Fruit fly (Drosophila melanogaster) whole organism, embryonic: ENCODE results near the gene CG34307.
A peak's percentile ranks its signal among the peaks of the same experiment; 100 is the strongest.

ENCODE experiments used
- Atf6 ChIP-seq: fragments of 200-800 bp; sonication (Bioruptor generic); IDR thresholded peaks from 2 replicates; pipeline ENCODE4 v1.3.6; 2022; ENCODE audit warnings: missing biosample characterization, missing genetic modification characterization
- Bgb ChIP-seq: fragments of 200-800 bp; sonication (Bioruptor generic); IDR thresholded peaks from 2 replicates; pipeline ENCODE4 v1.3.6; 2022; ENCODE audit warnings: missing biosample characterization, missing genetic modification characterization; ENCODE audit not compliant: partially characterized antibody
- CG10321 ChIP-seq: fragments of 200-800 bp; sonication (Bioruptor generic); IDR thresholded peaks from 2 replicates; pipeline ENCODE4 v1.3.6; 2022; ENCODE audit warnings: missing biosample characterization, missing genetic modification characterization
- CG12236 ChIP-seq: fragments of 200-800 bp; sonication (Bioruptor generic); optimal IDR thresholded peaks from 2 replicates; lab custom pipeline; 2016; ENCODE audit warnings: missing biosample characterization, missing genetic modification characterization
- CG12942 ChIP-seq: fragments of 200-800 bp; sonication (Bioruptor generic); optimal IDR thresholded peaks from 3 replicates; lab custom pipeline; 2016; ENCODE audit warnings: missing biosample characterization, missing genetic modification characterization
- CG13123 ChIP-seq: fragments of 200-800 bp; sonication (Bioruptor generic); optimal IDR thresholded peaks from 2 replicates; lab custom pipeline; 2016; ENCODE audit warnings: missing biosample characterization, missing genetic modification characterization
- CG13296 ChIP-seq: fragments of 200-800 bp; sonication (Bioruptor generic); optimal IDR thresholded peaks from 3 replicates; lab custom pipeline; 2018; ENCODE audit warnings: missing biosample characterization, mild to moderate bottlenecking, missing genetic modification characterization
- CG13624 ChIP-seq: fragments of 200-800 bp; sonication (Bioruptor generic); optimal IDR thresholded peaks from 2 replicates; lab custom pipeline; 2016; ENCODE audit warnings: missing biosample characterization, missing genetic modification characterization
- CG14710 ChIP-seq: fragments of 200-800 bp; sonication (Bioruptor generic); optimal IDR thresholded peaks from 3 replicates; lab custom pipeline; 2019; ENCODE audit warnings: missing biosample characterization, mild to moderate bottlenecking, missing genetic modification characterization, moderate library complexity
- CG1603 ChIP-seq: fragments of 200-800 bp; sonication (Bioruptor generic); optimal IDR thresholded peaks from 2 replicates; lab custom pipeline; 2019; ENCODE audit warnings: missing biosample characterization, mild to moderate bottlenecking, missing genetic modification characterization, moderate library complexity
- CG17359 ChIP-seq: fragments of 200-800 bp; sonication (Bioruptor generic); optimal IDR thresholded peaks from 3 replicates; lab custom pipeline; 2018; ENCODE audit warnings: missing biosample characterization, mild to moderate bottlenecking, missing genetic modification characterization, moderate library complexity
- CG17612 ChIP-seq: fragments of 200-800 bp; sonication (Bioruptor generic); IDR thresholded peaks from 2 replicates; pipeline ENCODE4 v1.3.6; 2022; ENCODE audit warnings: missing biosample characterization, missing genetic modification characterization
- CG3407 ChIP-seq: fragments of 200-800 bp; sonication (Bioruptor generic); optimal IDR thresholded peaks from 2 replicates; lab custom pipeline; 2018; ENCODE audit warnings: missing biosample characterization, mild to moderate bottlenecking, missing genetic modification characterization
- CG3847 ChIP-seq: fragments of 200-800 bp; sonication (Bioruptor generic); IDR thresholded peaks from 2 replicates; pipeline ENCODE4 v1.3.6; 2022; ENCODE audit warnings: missing biosample characterization, missing genetic modification characterization
- CG7839 ChIP-seq: fragments of 200-800 bp; sonication (Bioruptor generic); optimal IDR thresholded peaks from 3 replicates; lab custom pipeline; 2018; ENCODE audit warnings: missing biosample characterization, mild to moderate bottlenecking, missing genetic modification characterization, moderate library complexity
- CG8388 ChIP-seq: fragments of 200-800 bp; sonication (Bioruptor generic); optimal IDR thresholded peaks from 2 replicates; lab custom pipeline; 2019; ENCODE audit warnings: missing biosample characterization, mild to moderate bottlenecking, missing genetic modification characterization, moderate library complexity
- CG9609 ChIP-seq: fragments of 200-800 bp; sonication (Bioruptor generic); optimal IDR thresholded peaks from 3 replicates; lab custom pipeline; 2016; ENCODE audit warnings: missing biosample characterization, missing genetic modification characterization
- CG9797 ChIP-seq: fragments of 200-800 bp; sonication (Bioruptor generic); optimal IDR thresholded peaks from 3 replicates; lab custom pipeline; 2018; ENCODE audit warnings: missing biosample characterization, mild to moderate bottlenecking, missing genetic modification characterization
- CHES-1-like ChIP-seq: fragments of 200-800 bp; sonication (Bioruptor generic); optimal IDR thresholded peaks from 2 replicates; lab custom pipeline; 2016; ENCODE audit warnings: missing biosample characterization, missing genetic modification characterization
- Camta ChIP-seq: fragments of 200-800 bp; sonication (Bioruptor generic); optimal IDR thresholded peaks from 2 replicates; lab custom pipeline; 2016; ENCODE audit warnings: missing biosample characterization, missing genetic modification characterization
- D19A ChIP-seq: fragments of 200-800 bp; optimal IDR thresholded peaks from 3 replicates; lab custom pipeline; 2019; ENCODE audit warnings: missing biosample characterization, mild to moderate bottlenecking, missing genetic modification characterization, moderate library complexity
- Fer2 ChIP-seq: fragments of 200-800 bp; sonication (Bioruptor generic); optimal IDR thresholded peaks from 2 replicates; lab custom pipeline; 2018; ENCODE audit warnings: missing biosample characterization, mild to moderate bottlenecking, missing genetic modification characterization, moderate library complexity
- Max ChIP-seq: fragments of 200-800 bp; sonication (Bioruptor generic); optimal IDR thresholded peaks from 2 replicates; lab custom pipeline; 2016; ENCODE audit warnings: missing biosample characterization, mild to moderate bottlenecking, missing genetic modification characterization
- Nf-YA ChIP-seq: fragments of 200-800 bp; sonication (Bioruptor generic); IDR thresholded peaks from 2 replicates; pipeline ENCODE4 v1.3.6; 2022; ENCODE audit warnings: missing biosample characterization, missing genetic modification characterization
- Sry-δ ChIP-seq: fragments of 200-800 bp; sonication (Bioruptor generic); optimal IDR thresholded peaks from 2 replicates; lab custom pipeline; 2016; ENCODE audit warnings: missing biosample characterization, missing genetic modification characterization
- Ssrp ChIP-seq: fragments of 200-800 bp; sonication (Bioruptor generic); optimal IDR thresholded peaks from 2 replicates; lab custom pipeline; 2018; ENCODE audit warnings: missing biosample characterization, mild to moderate bottlenecking, missing genetic modification characterization, moderate library complexity
- Tbp ChIP-seq: fragments of >200 bp; optimal IDR thresholded peaks from 2 replicates; lab custom pipeline; 2018; ENCODE audit warnings: missing biosample characterization, missing genetic modification characterization
- amos ChIP-seq: fragments of 200-800 bp; sonication (Bioruptor generic); IDR thresholded peaks from 2 replicates; pipeline ENCODE4 v1.3.6; 2022; ENCODE audit warnings: missing biosample characterization, missing genetic modification characterization; ENCODE audit not compliant: partially characterized antibody
- br ChIP-seq: fragments of >200 bp; optimal IDR thresholded peaks from 2 replicates; lab custom pipeline; 2017
- cas ChIP-seq: fragments of 200-800 bp; sonication (Bioruptor generic); IDR thresholded peaks from 2 replicates; pipeline ENCODE4 v1.3.6; 2022; ENCODE audit warnings: missing biosample characterization, missing genetic modification characterization
- crp ChIP-seq, 2 experiments: fragments of 200-800 bp; sonication (Bioruptor generic); optimal IDR thresholded peaks; 2 replicates in 1 of 2; 3 replicates in 1 of 2; lab custom pipeline; 2017; ENCODE audit warnings: missing biosample characterization in 2 of 2, missing genetic modification characterization in 2 of 2, mild to moderate bottlenecking in 1 of 2, moderate library complexity in 1 of 2
- fd3F ChIP-seq: fragments of 200-800 bp; sonication (Bioruptor generic); optimal IDR thresholded peaks from 2 replicates; lab custom pipeline; 2018; ENCODE audit warnings: missing biosample characterization, mild to moderate bottlenecking, missing genetic modification characterization, moderate library complexity
- fu2 ChIP-seq: fragments of 200-800 bp; sonication (Bioruptor generic); optimal IDR thresholded peaks from 2 replicates; lab custom pipeline; 2016; ENCODE audit warnings: missing biosample characterization, missing genetic modification characterization
- gcm ChIP-seq: fragments of 200-800 bp; sonication (Bioruptor generic); optimal IDR thresholded peaks from 2 replicates; lab custom pipeline; 2019; ENCODE audit warnings: missing biosample characterization, mild to moderate bottlenecking, missing genetic modification characterization, moderate library complexity
- jing ChIP-seq: fragments of 200-800 bp; sonication (Bioruptor generic); optimal IDR thresholded peaks from 2 replicates; lab custom pipeline; 2018; ENCODE audit warnings: missing biosample characterization, mild to moderate bottlenecking, missing genetic modification characterization
- kay ChIP-seq: fragments of 200-800 bp; sonication (Bioruptor generic); optimal IDR thresholded peaks from 2 replicates; lab custom pipeline; 2016; ENCODE audit warnings: missing biosample characterization, missing genetic modification characterization
- lab ChIP-seq: fragments of 200-800 bp; sonication (Bioruptor generic); optimal IDR thresholded peaks from 3 replicates; lab custom pipeline; 2017; ENCODE audit warnings: missing biosample characterization, missing genetic modification characterization, mild to moderate bottlenecking, moderate library complexity, missing genetic modification reagents
- lilli ChIP-seq: fragments of 200-800 bp; sonication (Bioruptor generic); optimal IDR thresholded peaks from 3 replicates; lab custom pipeline; 2016; ENCODE audit warnings: missing biosample characterization, missing genetic modification characterization
- lmd ChIP-seq: fragments of 200-800 bp; sonication (Bioruptor generic); IDR thresholded peaks from 2 replicates; pipeline ENCODE4 v1.3.6; 2022; ENCODE audit warnings: missing biosample characterization, missing genetic modification characterization
- mirr ChIP-seq: fragments of 200-800 bp; sonication (Bioruptor generic); optimal IDR thresholded peaks from 3 replicates; lab custom pipeline; 2018; ENCODE audit warnings: missing biosample characterization, mild to moderate bottlenecking, missing genetic modification characterization
- nmo ChIP-seq: fragments of 200-800 bp; sonication (Bioruptor generic); optimal IDR thresholded peaks from 2 replicates; lab custom pipeline; 2018; ENCODE audit warnings: missing biosample characterization, mild to moderate bottlenecking, missing genetic modification characterization, moderate library complexity
- p53 ChIP-seq: fragments of 200-800 bp; sonication (Bioruptor generic); optimal IDR thresholded peaks from 2 replicates; lab custom pipeline; 2016; ENCODE audit warnings: missing biosample characterization, missing genetic modification characterization
- prd ChIP-seq, 3 experiments: fragments of >200 bp in 2 of 3; fragments of 200-800 bp in 1 of 3; sonication (Bioruptor generic) in 1 of 3; optimal IDR thresholded peaks in 2 of 3; IDR thresholded peaks in 1 of 3; 2 replicates in 2 of 3; 3 replicates in 1 of 3; pipeline versions ENCODE4 v1.3.6 to Lab custom; 2017 to 2022; ENCODE audit warnings: missing biosample characterization in 1 of 3, missing genetic modification characterization in 1 of 3
- seq ChIP-seq: fragments of 200-800 bp; sonication (Bioruptor generic); IDR thresholded peaks from 2 replicates; pipeline ENCODE4 v1.3.6; 2022; ENCODE audit warnings: missing biosample characterization, missing genetic modification characterization
- stc ChIP-seq: fragments of 200-800 bp; sonication (Bioruptor generic); IDR thresholded peaks from 2 replicates; pipeline ENCODE4 v1.3.6; 2022; ENCODE audit warnings: missing biosample characterization, missing genetic modification characterization
- tna ChIP-seq: fragments of 200-800 bp; sonication (Bioruptor generic); IDR thresholded peaks from 2 replicates; pipeline ENCODE4 v1.3.6; 2022; ENCODE audit warnings: missing biosample characterization, missing genetic modification characterization; ENCODE audit not compliant: partially characterized antibody
- tx ChIP-seq: fragments of 200-800 bp; sonication (Bioruptor generic); optimal IDR thresholded peaks from 2 replicates; lab custom pipeline; 2016; ENCODE audit warnings: missing biosample characterization, missing genetic modification characterization
- yki ChIP-seq: fragments of >200 bp; optimal IDR thresholded peaks from 3 replicates; lab custom pipeline; 2018

The CG34307 gene

dm6 chr3R:11849378-11850249 is 47.8 kb upstream of the CG34307 start (continued):
- TF ChIP-seq CG9797 (GFP tag; lab: Kevin White, UChicago) (peak; percentile 27), jing (GFP tag; lab: Kevin White, UChicago) (peak; percentile 91), CG12236 (peak; percentile 82), CG7839 (tag; lab: Kevin White, UChicago) (peak; percentile 92), fu2 (GFP tag; lab: Kevin White, UChicago) (peak; percentile 39), crp (GFP tag; optimal IDR thresholded peaks at IDR 0.05; lab: Kevin White, UChicago) (peak in 1 of 2 experiments; percentile 47), Tbp (GFP tag; lab: Kevin White, UChicago) (no peak), Camta (GFP tag; lab: Kevin White, UChicago) (peak; percentile 92), CG9609 (GFP tag; lab: Kevin White, UChicago) (peak; percentile 84), CG10321 (GFP tag; lab: Robert Waterston, UW) (peak; percentile 37; the same call in 1 of the 2 replicates), tx (GFP tag; lab: Kevin White, UChicago) (peak; percentile 80), seq (GFP tag; lab: Robert Waterston, UW) (peak; percentile 73), Ssrp (tag; lab: Kevin White, UChicago) (peak; percentile 93), CG13624 (GFP tag; lab: Kevin White, UChicago) (peak; percentile 52), CG14710 (tag; lab: Kevin White, UChicago) (peak; percentile 90), nmo (GFP tag; lab: Kevin White, UChicago) (peak; percentile 95), Fer2 (tag; lab: Kevin White, UChicago) (peak; percentile 23), mirr (GFP tag; lab: Kevin White, UChicago) (no peak), CG1603 (tag; lab: Kevin White, UChicago) (peak; percentile 98), CG13296 (GFP tag; lab: Kevin White, UChicago) (no peak), prd (optimal IDR thresholded peaks at IDR 0.05; lab: Kevin White, UChicago) (no peak), prd (GFP tag; IDR thresholded peaks at IDR 0.05; lab: Robert Waterston, UW) (peak; percentile 95), CG17612 (peak; percentile 66; the same call in 1 of the 2 replicates), fd3F (GFP tag; lab: Kevin White, UChicago) (no peak), Sry-δ (peak; percentile 48), CG13123 (GFP tag; lab: Kevin White, UChicago) (peak; percentile 88), Max (GFP tag; lab: Kevin White, UChicago) (peak; percentile 84), lab (peak; percentile 73), p53 (GFP tag; lab: Kevin White, UChicago) (peak; percentile 95), CG3847 (GFP tag; lab: Robert Waterston, UW) (peak; percentile 64), CG8388 (GFP tag; lab: Kevin White, UChicago) (peak; percentile 94), cas (GFP tag; lab: Robert Waterston, UW) (no peak), CG12942 (GFP tag; lab: Kevin White, UChicago) (peak; percentile 89), CHES-1-like (peak; percentile 55), CG3407 (GFP tag; lab: Kevin White, UChicago) (peak; percentile 94), tna (no peak), Nf-YA (GFP tag; lab: Robert Waterston, UW) (peak; percentile 80), amos (GFP tag; lab: Robert Waterston, UW) (no peak), lmd (GFP tag; lab: Robert Waterston, UW) (peak; percentile 88), Atf6 (GFP tag; lab: Robert Waterston, UW) (peak; percentile 42; the same call in 1 of the 2 replicates), yki (lab: Kevin White, UChicago) (no peak), gcm (GFP tag; lab: Kevin White, UChicago) (peak; percentile 86), kay (peak; percentile 85), br (no peak), D19A (tag; lab: Kevin White, UChicago) (peak; percentile 88), stc (GFP tag; lab: Robert Waterston, UW) (peak; percentile 86), lilli (GFP tag; lab: Kevin White, UChicago) (peak; percentile 75), CG17359 (peak; percentile 96), Bgb (GFP tag; lab: Robert Waterston, UW) (no peak)
